Worm (Caenorhabditis elegans) whole organism, early embryonic: ENCODE data around the gene H28G03.3.

Experiments used
- B0310.2 ChIP-seq: sonication (generic microtip); optimal IDR thresholded peaks from 2 replicates; lab custom pipeline; 2016; ENCODE audit warnings: mild to moderate bottlenecking, missing genetic modification characterization, missing compliant biosample characterization
- F13C5.2 ChIP-seq: sonication (generic microtip); optimal IDR thresholded peaks from 2 replicates; lab custom pipeline; 2017; ENCODE audit warnings: mild to moderate bottlenecking, missing genetic modification characterization, inconsistent platforms, missing compliant biosample characterization
- aly-1 ChIP-seq: sonication (generic microtip); optimal IDR thresholded peaks from 2 replicates; lab custom pipeline; 2016; ENCODE audit warnings: missing genetic modification characterization, missing compliant biosample characterization
- ama-1 ChIP-seq: fragments of 150-350 bp; optimal IDR thresholded peaks from 2 replicates; lab custom pipeline; 2014
- ceh-13 ChIP-seq: fragments of 200-800 bp; sonication (Bioruptor generic); optimal IDR thresholded peaks from 2 replicates; lab custom pipeline; 2018; ENCODE audit warnings: mild to moderate bottlenecking, missing genetic modification characterization, missing compliant biosample characterization
- ceh-36 ChIP-seq: sonication (generic microtip); optimal IDR thresholded peaks from 2 replicates; lab custom pipeline; 2016; ENCODE audit warnings: missing genetic modification characterization, inconsistent platforms, missing compliant biosample characterization
- ets-7 ChIP-seq: sonication (generic microtip); optimal IDR thresholded peaks from 2 replicates; lab custom pipeline; 2016; ENCODE audit warnings: missing genotype, missing genetic modification characterization, missing compliant biosample characterization
- flt-1 ChIP-seq: fragments of 200-800 bp; sonication (Bioruptor generic); IDR thresholded peaks from 2 replicates; pipeline ENCODE4 v1.3.6; 2022; ENCODE audit warnings: missing genetic modification characterization, missing compliant biosample characterization
- hmbx-1 ChIP-seq: sonication (generic microtip); optimal IDR thresholded peaks from 2 replicates; lab custom pipeline; 2016; ENCODE audit warnings: mild to moderate bottlenecking, missing genetic modification characterization, missing compliant biosample characterization
- hmg-4 ChIP-seq: fragments of 200-800 bp; sonication (Bioruptor generic); optimal IDR thresholded peaks from 2 replicates; lab custom pipeline; 2018; ENCODE audit warnings: mild to moderate bottlenecking, missing genetic modification characterization, missing compliant biosample characterization
- hnd-1 ChIP-seq: sonication (generic microtip); optimal IDR thresholded peaks from 2 replicates; lab custom pipeline; 2016; ENCODE audit warnings: missing genetic modification characterization, missing compliant biosample characterization
- pes-1 ChIP-seq: fragments of 200-800 bp; sonication (Bioruptor generic); IDR thresholded peaks from 2 replicates; pipeline ENCODE4 v1.3.6; 2022; ENCODE audit warnings: missing genetic modification reagents, missing genetic modification characterization, missing compliant biosample characterization
- scrt-1 ChIP-seq: fragments of 200-800 bp; sonication (Bioruptor generic); IDR thresholded peaks from 2 replicates; pipeline ENCODE4 v1.3.6; 2022; ENCODE audit warnings: missing genetic modification characterization, missing compliant biosample characterization
- sea-1 ChIP-seq: fragments of 200-800 bp; sonication (Bioruptor generic); conservative IDR thresholded peaks from 2 replicates; pipeline ENCODE4 v1.3.6; 2022; ENCODE audit warnings: missing genetic modification characterization, missing compliant biosample characterization
- tbx-11 ChIP-seq: fragments of 200-800 bp; sonication (Bioruptor generic); IDR thresholded peaks from 2 replicates; pipeline ENCODE4 v1.3.6; 2022; ENCODE audit warnings: missing genetic modification characterization, missing compliant biosample characterization
- tbx-37 ChIP-seq: fragments of 200-800 bp; sonication (Bioruptor generic); conservative IDR thresholded peaks from 2 replicates; pipeline ENCODE4 v1.3.6; 2022; ENCODE audit warnings: missing genetic modification reagents, missing genetic modification characterization, missing compliant biosample characterization
- tra-4 ChIP-seq: sonication (generic microtip); optimal IDR thresholded peaks from 2 replicates; lab custom pipeline; 2017; ENCODE audit warnings: missing genetic modification characterization, missing compliant biosample characterization

The H28G03.3 gene

DNA sequence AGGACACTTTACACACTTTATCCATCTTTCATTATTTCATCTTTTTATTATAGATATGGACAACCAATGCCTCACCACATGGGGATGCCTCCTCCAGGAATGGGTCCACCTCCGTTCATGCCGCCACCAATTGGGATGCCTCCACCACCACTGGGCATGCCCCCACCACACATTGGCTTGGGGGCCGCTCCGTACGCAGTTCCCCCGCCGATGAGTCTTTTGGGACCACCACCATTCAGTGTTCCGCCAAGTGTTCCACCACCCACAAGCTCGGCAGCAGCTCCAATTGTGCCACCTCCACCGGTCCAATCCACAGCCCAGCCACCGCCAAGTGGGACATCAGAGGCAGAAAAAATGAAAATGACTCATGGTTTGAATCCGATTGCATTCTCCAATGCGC, 11.4 kb downstream of the H28G03.3 start:
- TF ChIP-seq aly-1 (tag; lab: Kevin White, UChicago) (peak; percentile 50), flt-1 (no peak), ama-1 (lab: Kevin White, UChicago) (no peak), ceh-36 (tag; lab: Kevin White, UChicago) (no peak), pes-1 (GFP tag; lab: Robert Waterston, UW) (no peak)

ce11 chrX:5213565-5213964, 12.6 kb downstream of the H28G03.3 start:
- TF ChIP-seq scrt-1 (GFP tag; lab: Robert Waterston, UW) (no peak), hnd-1 (tag; lab: Kevin White, UChicago) (no peak), aly-1 (tag; lab: Kevin White, UChicago) (no peak), tra-4 (tag; lab: Kevin White, UChicago) (no peak)

- TF ChIP-seq tra-4 (tag; lab: Kevin White, UChicago) (no peak), tbx-11 (GFP tag; lab: Robert Waterston, UW) (no peak), B0310.2 (tag; lab: Kevin White, UChicago) (no peak), ama-1 (lab: Kevin White, UChicago) (no peak), aly-1 (tag; lab: Kevin White, UChicago) (no peak), hmbx-1 (tag; lab: Kevin White, UChicago) (no peak), scrt-1 (GFP tag; lab: Robert Waterston, UW) (no peak), hnd-1 (tag; lab: Kevin White, UChicago) (no peak), tbx-37 (GFP tag; lab: Robert Waterston, UW) (no peak), ceh-13 (GFP tag; lab: Kevin White, UChicago) (no peak), pes-1 (GFP tag; lab: Robert Waterston, UW) (no peak), F13C5.2 (tag; lab: Kevin White, UChicago) (no peak), ceh-36 (tag; lab: Kevin White, UChicago) (no peak), hmg-4 (GFP tag; lab: Kevin White, UChicago) (no peak), flt-1 (no peak)
These were observed 13.1 kb downstream of the H28G03.3 start for ce11 chrX:5213032-5213431.

DNA sequence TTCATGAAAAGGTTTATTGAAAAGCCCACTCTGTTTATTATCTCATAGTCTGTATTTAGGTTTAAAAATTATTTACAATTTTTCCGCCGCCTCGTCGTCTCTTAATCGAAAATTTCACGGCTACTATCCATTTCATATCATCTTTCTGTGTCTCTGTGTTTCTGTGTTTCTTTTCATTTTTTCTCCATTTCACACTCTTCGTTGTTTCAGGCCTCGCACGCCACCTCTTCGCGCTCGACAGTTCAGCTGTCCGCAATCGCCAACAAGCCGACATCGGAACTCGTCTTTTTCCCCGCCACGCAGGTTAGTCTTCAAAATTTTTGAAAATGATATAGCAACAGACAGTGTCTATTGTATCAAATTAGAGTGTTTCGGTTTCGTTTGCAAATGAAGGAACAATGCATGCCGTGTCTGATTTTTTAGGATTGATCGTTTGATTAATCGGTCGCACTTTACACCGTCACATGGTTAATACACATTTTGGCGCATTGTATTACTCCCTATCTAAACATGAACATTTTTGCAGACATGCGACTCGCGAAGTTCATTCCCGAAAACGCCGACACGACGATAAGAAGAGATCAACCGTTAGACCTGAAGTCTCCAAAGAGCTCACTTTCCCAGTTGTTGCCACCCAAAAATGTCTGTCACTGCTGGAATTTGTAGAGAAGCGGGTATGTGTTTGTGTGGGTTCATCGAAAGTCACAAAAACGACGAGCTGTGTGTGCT, 15.1 kb downstream of the H28G03.3 start:
- TF ChIP-seq hnd-1 (tag; lab: Kevin White, UChicago): no peak

DNA sequence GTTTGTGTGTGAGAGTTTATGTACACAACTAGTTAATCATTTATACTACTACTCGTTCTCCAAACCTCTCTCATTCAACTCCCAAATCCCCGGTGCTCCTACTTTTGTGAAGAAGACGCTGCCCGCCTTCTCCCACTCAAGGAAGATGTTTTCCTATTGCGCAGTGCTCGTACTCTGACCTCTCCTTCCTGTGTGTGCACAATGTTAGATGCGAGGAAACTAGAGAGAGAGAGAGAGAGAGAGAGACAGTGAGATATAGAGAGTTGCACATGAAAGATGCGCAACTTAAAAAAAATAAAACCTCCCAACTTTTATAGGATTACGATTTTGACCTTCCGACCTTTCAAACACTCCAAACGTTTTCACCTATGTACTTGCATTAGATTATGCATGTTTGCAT, 15.6 kb downstream of the H28G03.3 start:
- TF ChIP-seq tbx-37 (GFP tag; lab: Robert Waterston, UW): no peak
- peak; percentile 33 for TF ChIP-seq hmg-4 (GFP tag; lab: Kevin White, UChicago)
- no peak for TF ChIP-seq scrt-1 (GFP tag; lab: Robert Waterston, UW)

- TF ChIP-seq F13C5.2 (tag; lab: Kevin White, UChicago) (no peak), hmbx-1 (tag; lab: Kevin White, UChicago) (no peak), sea-1 (GFP tag; lab: Robert Waterston, UW) (no peak), tbx-11 (GFP tag; lab: Robert Waterston, UW) (no peak), scrt-1 (GFP tag; lab: Robert Waterston, UW) (no peak), ceh-36 (tag; lab: Kevin White, UChicago) (no peak)
These were observed 16.7 kb downstream of the H28G03.3 start for ce11 chrX:5209429-5209828.

DNA sequence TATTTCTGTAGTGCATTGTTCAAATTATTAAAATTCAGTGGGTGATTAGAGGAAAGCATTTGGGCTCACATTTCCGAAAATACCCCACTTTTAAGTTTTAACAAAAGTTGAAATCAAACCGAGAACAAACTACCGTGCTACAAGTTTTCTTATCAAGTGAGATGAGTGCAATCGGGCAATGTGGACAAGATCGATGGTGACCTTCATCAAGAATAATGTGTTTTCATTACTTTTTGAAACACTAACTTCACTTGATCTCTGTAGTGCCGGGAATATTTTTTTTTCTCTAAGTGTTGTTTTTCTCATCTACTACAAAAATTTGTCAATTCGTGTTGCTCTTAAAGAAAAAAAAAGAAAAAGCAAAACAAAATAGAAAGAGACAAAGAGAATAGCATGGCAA, 17.3 kb downstream of the H28G03.3 start:
- TF ChIP-seq tbx-37 (GFP tag; lab: Robert Waterston, UW): no peak
- TF ChIP-seq ets-7: no peak
- TF ChIP-seq B0310.2 (tag; lab: Kevin White, UChicago): no peak
- no peak for TF ChIP-seq ceh-13 (GFP tag; lab: Kevin White, UChicago)
- no peak for TF ChIP-seq ceh-36 (tag; lab: Kevin White, UChicago)
- TF ChIP-seq aly-1 (tag; lab: Kevin White, UChicago): no peak

DNA sequence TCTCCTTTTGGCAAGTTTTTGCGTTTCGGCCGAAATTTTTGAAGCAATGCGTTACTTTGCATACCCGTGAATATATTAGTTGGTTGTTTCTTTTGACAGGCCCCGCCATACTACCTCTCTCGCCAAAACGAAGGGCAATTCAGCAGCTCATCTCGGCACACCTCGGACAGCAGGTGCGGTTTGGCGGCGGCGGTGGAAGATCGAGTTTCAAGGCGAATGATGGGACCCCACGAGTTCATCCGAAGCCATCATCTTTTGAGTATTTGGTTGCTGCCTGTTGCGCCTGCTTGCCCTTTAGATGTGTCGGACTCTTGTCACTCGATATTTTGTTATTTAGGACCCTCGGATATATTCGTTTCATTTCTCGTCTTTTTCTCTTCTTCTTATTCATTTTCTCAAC, 17.8 kb downstream of the H28G03.3 start:
- TF ChIP-seq B0310.2 (tag; lab: Kevin White, UChicago): no peak
- no peak for TF ChIP-seq tbx-37 (GFP tag; lab: Robert Waterston, UW)
- no peak for TF ChIP-seq pes-1 (GFP tag; lab: Robert Waterston, UW)
- TF ChIP-seq aly-1 (tag; lab: Kevin White, UChicago): no peak

- TF ChIP-seq ama-1 (lab: Kevin White, UChicago) (no peak), tbx-37 (GFP tag; lab: Robert Waterston, UW) (no peak), scrt-1 (GFP tag; lab: Robert Waterston, UW) (no peak), ceh-13 (GFP tag; lab: Kevin White, UChicago) (no peak), aly-1 (tag; lab: Kevin White, UChicago) (no peak), sea-1 (GFP tag; lab: Robert Waterston, UW) (no peak), hmg-4 (GFP tag; lab: Kevin White, UChicago) (no peak), B0310.2 (tag; lab: Kevin White, UChicago) (no peak), ceh-36 (tag; lab: Kevin White, UChicago) (no peak), hmbx-1 (tag; lab: Kevin White, UChicago) (no peak), pes-1 (GFP tag; lab: Robert Waterston, UW) (no peak), hnd-1 (tag; lab: Kevin White, UChicago) (no peak), flt-1 (no peak), tbx-11 (GFP tag; lab: Robert Waterston, UW) (no peak), ets-7 (no peak), F13C5.2 (tag; lab: Kevin White, UChicago) (no peak), tra-4 (tag; lab: Kevin White, UChicago) (no peak)
These were observed 18.3 kb downstream of the H28G03.3 start for ce11 chrX:5207819-5208218.
